Fruit fly (Drosophila melanogaster) whole organism, pupa: ENCODE results near the gene CG14835.

Experiments used
- CG10348 ChIP-seq: fragments of 200-800 bp; sonication (Bioruptor generic); IDR thresholded peaks from 2 replicates; pipeline ENCODE4 v1.3.6; 2022; ENCODE audit warnings: missing biosample characterization, missing genetic modification characterization
- CG12605 ChIP-seq: fragments of 200-800 bp; sonication (Bioruptor generic); IDR thresholded peaks from 2 replicates; pipeline ENCODE4 v1.3.6; 2022; ENCODE audit warnings: missing biosample characterization, missing genetic modification characterization
- CG13204 ChIP-seq: fragments of 200-800 bp; sonication (Bioruptor generic); optimal IDR thresholded peaks from 2 replicates; lab custom pipeline; 2018; ENCODE audit warnings: missing biosample characterization, mild to moderate bottlenecking, missing genetic modification characterization, moderate library complexity
- CG14655 ChIP-seq: fragments of 200-800 bp; sonication (Bioruptor generic); optimal IDR thresholded peaks from 3 replicates; lab custom pipeline; 2017; ENCODE audit warnings: mild to moderate bottlenecking, missing biosample characterization, missing genetic modification reagents, missing genetic modification characterization
- CG15710 ChIP-seq: fragments of 200-800 bp; sonication (Bioruptor generic); optimal IDR thresholded peaks from 2 replicates; lab custom pipeline; 2018; ENCODE audit warnings: missing biosample characterization, mild to moderate bottlenecking, missing genetic modification characterization, moderate library complexity
- CG17806 ChIP-seq: fragments of 200-800 bp; sonication (Bioruptor generic); optimal IDR thresholded peaks from 2 replicates; lab custom pipeline; 2018; ENCODE audit warnings: missing biosample characterization, mild to moderate bottlenecking, missing genetic modification characterization, moderate library complexity
- CG32121 ChIP-seq: fragments of 200-800 bp; sonication (Bioruptor generic); IDR thresholded peaks from 2 replicates; pipeline ENCODE4 v1.3.6; 2022; ENCODE audit warnings: missing biosample characterization, missing genetic modification characterization
- CG34367 ChIP-seq: fragments of 200-800 bp; sonication (Bioruptor generic); optimal IDR thresholded peaks from 2 replicates; lab custom pipeline; 2018; ENCODE audit warnings: missing biosample characterization, mild to moderate bottlenecking, missing genetic modification characterization
- CG4496 ChIP-seq: fragments of 200-800 bp; sonication (Bioruptor generic); IDR thresholded peaks from 3 replicates; pipeline ENCODE4 v1.3.6; 2022; ENCODE audit warnings: missing biosample characterization, missing genetic modification characterization
- CG8159 ChIP-seq: fragments of 200-800 bp; sonication (Bioruptor generic); optimal IDR thresholded peaks from 3 replicates; lab custom pipeline; 2018; ENCODE audit warnings: missing biosample characterization, mild to moderate bottlenecking, missing genetic modification characterization, moderate library complexity
- CG8301 ChIP-seq: fragments of 200-800 bp; sonication (Bioruptor generic); optimal IDR thresholded peaks from 2 replicates; lab custom pipeline; 2018; ENCODE audit warnings: missing biosample characterization, mild to moderate bottlenecking, missing genetic modification characterization
- CG9948 ChIP-seq: fragments of 200-800 bp; sonication (Bioruptor generic); optimal IDR thresholded peaks from 2 replicates; lab custom pipeline; 2018; ENCODE audit warnings: missing biosample characterization, mild to moderate bottlenecking, missing genetic modification characterization, moderate library complexity
- D1 ChIP-seq: fragments of 200-800 bp; sonication (Bioruptor generic); optimal IDR thresholded peaks from 2 replicates; lab custom pipeline; 2018; ENCODE audit warnings: missing biosample characterization, mild to moderate bottlenecking, missing genetic modification characterization, moderate library complexity
- EcR ChIP-seq: fragments of 200-800 bp; sonication (Bioruptor generic); optimal IDR thresholded peaks from 3 replicates; lab custom pipeline; 2019; ENCODE audit warnings: missing biosample characterization, missing genetic modification characterization, mild to moderate bottlenecking, moderate library complexity, missing genetic modification reagents
- Ets98B ChIP-seq: fragments of 200-800 bp; sonication (Bioruptor generic); IDR thresholded peaks from 2 replicates; pipeline ENCODE4 v1.3.6; 2022; ENCODE audit warnings: missing biosample characterization, missing genetic modification characterization
- Pif1A ChIP-seq: fragments of 200-800 bp; sonication (Bioruptor generic); optimal IDR thresholded peaks from 3 replicates; lab custom pipeline; 2016; ENCODE audit warnings: missing biosample characterization, missing genetic modification characterization
- Pif1B ChIP-seq: fragments of 200-800 bp; sonication (Bioruptor generic); optimal IDR thresholded peaks from 3 replicates; lab custom pipeline; 2016; ENCODE audit warnings: missing biosample characterization, missing genetic modification characterization
- Snoo ChIP-seq: fragments of 200-800 bp; sonication (Bioruptor generic); optimal IDR thresholded peaks from 3 replicates; lab custom pipeline; 2017; ENCODE audit warnings: missing biosample characterization, mild to moderate bottlenecking, missing genetic modification characterization, inconsistent platforms
- fd96Ca ChIP-seq: fragments of 200-800 bp; sonication (Bioruptor generic); IDR thresholded peaks from 3 replicates; pipeline ENCODE4 v1.3.6; 2022; ENCODE audit warnings: missing biosample characterization, missing genetic modification characterization
- gl ChIP-seq: fragments of 200-800 bp; sonication (Bioruptor generic); optimal IDR thresholded peaks from 2 replicates; lab custom pipeline; 2018; ENCODE audit warnings: missing biosample characterization, mild to moderate bottlenecking, missing genetic modification characterization
- rn ChIP-seq: fragments of 200-800 bp; sonication (Bioruptor generic); IDR thresholded peaks from 2 replicates; pipeline ENCODE4 v1.3.6; 2022; ENCODE audit warnings: missing biosample characterization, missing genetic modification characterization

Gene CG14835

DNA sequence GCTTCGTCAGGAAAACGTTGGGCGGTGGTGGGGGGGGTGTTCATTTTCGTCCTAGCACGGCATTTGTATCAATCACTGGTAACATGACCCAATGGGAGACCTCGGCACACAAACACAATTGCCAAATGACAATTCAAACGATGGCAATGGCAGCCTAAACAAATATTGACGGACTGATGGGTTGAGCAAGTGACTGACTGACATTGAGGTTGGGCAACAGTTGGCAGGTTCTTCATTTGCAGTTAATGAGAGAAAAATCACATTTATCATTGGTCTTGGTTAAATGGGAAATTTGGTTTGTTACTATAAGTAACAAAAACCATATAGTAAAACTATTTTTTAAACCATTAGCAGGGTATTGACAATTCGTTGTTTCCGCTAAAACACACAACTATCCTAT is 11.8 kb upstream of the CG14835 start:
- TF ChIP-seq CG12605 (GFP tag; lab: Robert Waterston, UW), result no peak
- no peak for TF ChIP-seq CG14655 (GFP tag; lab: Kevin White, UChicago)
- no peak for TF ChIP-seq EcR
- TF ChIP-seq CG32121 (GFP tag; lab: Robert Waterston, UW), result no peak
- no peak for TF ChIP-seq CG17806 (tag; lab: Kevin White, UChicago)
- TF ChIP-seq Ets98B, result no peak
- no peak for TF ChIP-seq CG15710 (tag; lab: Kevin White, UChicago)
- no peak for TF ChIP-seq D1 (tag; lab: Kevin White, UChicago)
- TF ChIP-seq CG10348 (GFP tag; lab: Robert Waterston, UW), result no peak
- TF ChIP-seq fd96Ca (GFP tag; lab: Robert Waterston, UW), result no peak
- no peak for TF ChIP-seq Pif1A (GFP tag; lab: Kevin White, UChicago)
- no peak for TF ChIP-seq CG34367 (tag; lab: Kevin White, UChicago)
- no peak for TF ChIP-seq CG9948
- TF ChIP-seq gl, result no peak
- TF ChIP-seq Pif1B (GFP tag; lab: Kevin White, UChicago), result no peak

DNA sequence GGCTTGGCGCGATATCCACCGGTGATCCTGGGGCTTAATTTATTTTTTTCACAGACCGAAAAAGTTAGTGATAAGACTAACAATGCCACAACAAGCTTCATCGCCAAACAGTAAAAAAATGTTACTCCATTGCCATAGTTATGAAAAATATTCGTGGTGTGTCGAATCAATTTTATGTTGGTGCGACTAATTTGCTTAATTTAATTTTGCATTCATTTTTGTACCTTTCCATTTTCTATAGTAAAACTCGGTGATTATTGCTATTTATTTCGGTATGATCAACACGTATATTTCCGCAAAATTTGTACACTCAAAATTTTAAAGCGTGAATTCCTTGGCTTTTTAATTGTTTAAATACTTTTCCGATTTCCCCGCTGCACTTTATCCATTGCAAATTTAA is 3.4 kb upstream of the CG14835 start, which contains the start of gene sphinx2:
TSS of gene sphinx2 (minus strand) at position 101 of the 400 bp plus-strand sequence.
- TF ChIP-seq fd96Ca (GFP tag; lab: Robert Waterston, UW) (no peak), CG15710 (tag; lab: Kevin White, UChicago) (no peak), Ets98B (no peak), CG17806 (tag; lab: Kevin White, UChicago) (no peak), CG10348 (GFP tag; lab: Robert Waterston, UW) (no peak), CG4496 (GFP tag; lab: Robert Waterston, UW) (no peak), CG14655 (GFP tag; lab: Kevin White, UChicago) (no peak), Pif1A (GFP tag; lab: Kevin White, UChicago) (no peak), CG8159 (no peak), CG13204 (GFP tag; lab: Kevin White, UChicago) (no peak), D1 (tag; lab: Kevin White, UChicago) (no peak), CG8301 (tag; lab: Kevin White, UChicago) (no peak), CG9948 (no peak), gl (no peak), Pif1B (GFP tag; lab: Kevin White, UChicago) (no peak), CG32121 (GFP tag; lab: Robert Waterston, UW) (no peak), Snoo (tag; lab: Kevin White, UChicago) (no peak), rn (GFP tag; lab: Robert Waterston, UW) (no peak), EcR (no peak), CG34367 (tag; lab: Kevin White, UChicago) (no peak)

DNA sequence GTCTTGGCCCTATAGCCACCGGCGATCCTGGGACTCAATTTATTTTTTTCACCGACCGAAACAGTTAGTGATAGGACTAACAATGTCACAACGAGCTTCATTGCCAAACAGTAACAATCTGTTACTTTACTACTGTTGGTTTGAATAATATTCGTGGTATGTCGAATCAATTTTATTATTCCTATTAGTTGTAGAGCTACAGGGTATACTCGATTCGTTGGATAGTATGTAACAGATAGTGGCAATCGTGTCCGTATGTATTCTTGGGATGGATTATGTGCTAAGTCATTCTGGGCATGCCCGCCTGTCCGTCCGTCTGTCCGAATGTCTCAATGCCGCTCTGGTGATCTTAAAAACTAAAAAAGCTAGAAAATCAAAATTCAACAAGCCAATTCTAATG is 2.0 kb upstream of the CG14835 start, which contains the start of gene sphinx1:
TSS of gene sphinx1 (minus strand) at position 101 of the 400 bp plus-strand sequence.
- TF ChIP-seq CG17806 (tag; lab: Kevin White, UChicago) (no peak), fd96Ca (GFP tag; lab: Robert Waterston, UW) (no peak), gl (no peak), CG8301 (tag; lab: Kevin White, UChicago) (no peak), CG14655 (GFP tag; lab: Kevin White, UChicago) (no peak), rn (GFP tag; lab: Robert Waterston, UW) (no peak), CG13204 (GFP tag; lab: Kevin White, UChicago) (no peak), CG34367 (tag; lab: Kevin White, UChicago) (no peak), CG9948 (no peak), D1 (tag; lab: Kevin White, UChicago) (no peak), EcR (no peak), Snoo (tag; lab: Kevin White, UChicago) (no peak), Pif1A (GFP tag; lab: Kevin White, UChicago) (no peak), CG10348 (GFP tag; lab: Robert Waterston, UW) (no peak), CG32121 (GFP tag; lab: Robert Waterston, UW) (no peak), CG8159 (no peak)

DNA sequence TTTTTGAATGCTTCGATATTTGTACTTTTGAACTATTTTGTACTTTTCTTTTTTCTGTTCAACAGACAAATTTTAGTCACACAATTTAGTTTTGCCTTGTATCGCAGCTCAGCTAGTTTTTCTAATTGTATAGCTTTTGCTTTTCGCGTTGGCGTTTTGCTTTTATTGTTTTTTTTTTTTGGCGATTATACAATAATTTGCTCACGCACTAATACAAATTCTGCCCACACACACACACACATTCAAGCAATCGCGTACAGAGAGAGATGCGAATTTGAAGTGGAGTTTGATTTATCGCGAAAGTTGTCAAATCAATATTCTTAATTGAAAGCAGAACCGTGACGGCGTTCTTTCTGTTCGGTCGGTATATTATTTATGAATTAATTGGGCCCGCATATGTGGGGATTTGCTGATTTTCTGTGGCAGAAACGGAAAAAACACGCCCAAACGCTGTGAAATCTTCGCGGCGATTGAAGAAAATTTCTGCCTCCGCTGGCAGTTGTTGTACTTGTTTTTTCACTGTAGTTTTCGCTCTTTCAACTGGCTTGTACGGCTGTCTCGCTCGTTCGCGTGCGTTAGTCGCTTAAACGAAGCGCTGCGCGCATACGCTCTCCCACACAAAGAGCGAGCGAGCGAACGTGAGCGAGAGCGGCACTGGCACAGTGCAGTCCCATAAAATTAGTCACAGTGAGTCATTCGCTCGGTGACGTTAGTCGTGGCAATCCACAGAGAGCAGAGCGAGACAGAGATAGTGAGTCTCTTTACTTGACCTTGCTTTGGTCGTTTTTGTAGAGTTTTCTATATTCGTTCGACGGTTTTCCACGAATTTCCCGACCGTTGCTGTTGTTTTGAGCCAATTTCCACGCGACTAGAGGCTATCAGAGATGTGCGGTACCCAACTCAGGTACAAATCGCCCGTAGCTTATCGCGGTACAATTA is 2.3 kb downstream of the CG14835 start, which contains the start of gene Rac2:
TSS of gene Rac2 (minus strand) at position 476 of the 939 bp plus-strand sequence.
- TF ChIP-seq fd96Ca (GFP tag; lab: Robert Waterston, UW) (peak; percentile 74; the same call in 2 of the 3 replicates), CG9948 (peak; percentile 45), CG15710 (tag; lab: Kevin White, UChicago) (peak; percentile 20), CG12605 (GFP tag; lab: Robert Waterston, UW) (peak; percentile 57), EcR (peak; percentile 68), Snoo (tag; lab: Kevin White, UChicago) (peak; percentile 21), gl (peak; percentile 52), Pif1A (GFP tag; lab: Kevin White, UChicago) (peak; percentile 53), CG8159 (peak; percentile 48), CG17806 (tag; lab: Kevin White, UChicago) (peak; percentile 10), CG13204 (GFP tag; lab: Kevin White, UChicago) (peak; percentile 64), CG4496 (GFP tag; lab: Robert Waterston, UW) (peak; percentile 72), D1 (tag; lab: Kevin White, UChicago) (no peak), CG10348 (GFP tag; lab: Robert Waterston, UW) (no peak), CG32121 (GFP tag; lab: Robert Waterston, UW) (peak; percentile 68), CG8301 (tag; lab: Kevin White, UChicago) (peak; percentile 58), rn (GFP tag; lab: Robert Waterston, UW) (no peak), CG34367 (tag; lab: Kevin White, UChicago) (peak; percentile 26), Ets98B (peak; percentile 67), Pif1B (GFP tag; lab: Kevin White, UChicago) (peak; percentile 65), CG14655 (GFP tag; lab: Kevin White, UChicago) (peak; percentile 63)
